Fruit fly (Drosophila melanogaster): ENCODE results near the gene MFS3.

DNA sequence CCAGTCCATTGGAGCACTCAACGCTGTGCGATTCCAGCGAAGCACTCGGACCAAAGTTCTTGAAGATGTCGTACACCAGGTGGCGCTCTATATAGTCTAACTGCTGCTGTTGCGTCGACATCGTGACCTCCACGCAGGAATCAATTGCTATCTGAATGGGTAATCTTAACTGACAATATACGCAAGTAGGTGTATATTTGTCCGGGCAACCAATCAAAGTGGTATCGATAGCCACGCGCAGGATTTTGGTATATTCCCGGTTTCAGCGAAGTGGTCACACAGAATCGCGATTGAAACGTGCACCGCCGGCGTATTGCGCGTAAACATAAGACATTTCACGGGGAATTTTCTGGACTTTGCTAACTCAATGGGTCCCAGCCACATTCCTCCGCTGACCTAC is 40.8 kb downstream of the MFS3 start, which contains the start of the genes CG5126 and Tgt:
- TF ChIP-seq CG8478 (optimal IDR thresholded peaks at IDR 0.05) (no peak), CTCF (optimal IDR thresholded peaks at IDR 0.05) (peak; percentile 68 to 83)
